Fruit fly (Drosophila melanogaster) whole organism, embryonic: Measurements from ENCODE around the gene ATPsyngamma.

ENCODE experiments used
- ATbp ChIP-seq: fragments of 200-800 bp; sonication (Bioruptor generic); optimal IDR thresholded peaks from 2 replicates; lab custom pipeline; 2017; ENCODE audit warnings: missing biosample characterization, mild to moderate bottlenecking, missing genetic modification characterization, missing genetic modification reagents
- CG10366 ChIP-seq: fragments of 200-800 bp; sonication (Bioruptor generic); IDR thresholded peaks from 2 replicates; pipeline ENCODE4 v1.3.6; 2022; ENCODE audit warnings: missing biosample characterization, missing genetic modification characterization
- CG12104 ChIP-seq: fragments of 200-800 bp; sonication (Bioruptor generic); optimal IDR thresholded peaks from 3 replicates; lab custom pipeline; 2016; ENCODE audit warnings: missing biosample characterization, missing genetic modification characterization
- CG12219 ChIP-seq: fragments of 200-800 bp; sonication (Bioruptor generic); optimal IDR thresholded peaks from 3 replicates; lab custom pipeline; 2018; ENCODE audit warnings: missing biosample characterization, mild to moderate bottlenecking, missing genetic modification characterization
- CG12659 ChIP-seq: fragments of 200-800 bp; sonication (Bioruptor generic); optimal IDR thresholded peaks from 3 replicates; lab custom pipeline; 2017; ENCODE audit warnings: mild to moderate bottlenecking, missing biosample characterization, missing genetic modification reagents, missing genetic modification characterization
- CG13287 ChIP-seq: fragments of 200-800 bp; sonication (Bioruptor generic); IDR thresholded peaks from 2 replicates; pipeline ENCODE4 v1.3.6; 2022; ENCODE audit warnings: missing biosample characterization, missing genetic modification characterization; ENCODE audit not compliant: partially characterized antibody
- CG14050 ChIP-seq: fragments of 200-800 bp; sonication (Bioruptor generic); IDR thresholded peaks from 3 replicates; pipeline ENCODE4 v1.3.6; 2022; ENCODE audit warnings: missing biosample characterization, missing genetic modification characterization
- CG15514 ChIP-seq: fragments of 200-800 bp; sonication (Bioruptor generic); optimal IDR thresholded peaks from 3 replicates; lab custom pipeline; 2017; ENCODE audit warnings: missing biosample characterization, missing genetic modification characterization, mild to moderate bottlenecking, moderate library complexity, missing genetic modification reagents
- CG15696 ChIP-seq: fragments of 200-800 bp; sonication (Bioruptor generic); optimal IDR thresholded peaks from 2 replicates; lab custom pipeline; 2019; ENCODE audit warnings: missing biosample characterization, mild to moderate bottlenecking, missing genetic modification characterization, moderate library complexity
- CG16779 ChIP-seq: fragments of 200-800 bp; sonication (Bioruptor generic); IDR thresholded peaks from 2 replicates; pipeline ENCODE4 v1.3.6; 2022; ENCODE audit warnings: missing biosample characterization, missing genetic modification characterization
- CG16863 ChIP-seq: fragments of 200-800 bp; sonication (Bioruptor generic); optimal IDR thresholded peaks from 3 replicates; lab custom pipeline; 2016; ENCODE audit warnings: missing biosample characterization, missing genetic modification characterization
- CG17359 ChIP-seq: fragments of 200-800 bp; sonication (Bioruptor generic); optimal IDR thresholded peaks from 3 replicates; lab custom pipeline; 2018; ENCODE audit warnings: missing biosample characterization, mild to moderate bottlenecking, missing genetic modification characterization, moderate library complexity
- CG17829 ChIP-seq: fragments of 200-800 bp; optimal IDR thresholded peaks from 2 replicates; lab custom pipeline; 2019; ENCODE audit warnings: missing biosample characterization, mild to moderate bottlenecking, missing genetic modification characterization, moderate library complexity
- CG30020 ChIP-seq: fragments of 200-800 bp; optimal IDR thresholded peaks from 2 replicates; lab custom pipeline; 2019; ENCODE audit warnings: missing biosample characterization, mild to moderate bottlenecking, missing genetic modification characterization, moderate library complexity
- CG31441 ChIP-seq: fragments of 200-800 bp; sonication (Bioruptor generic); IDR thresholded peaks from 2 replicates; pipeline ENCODE4 v1.3.6; 2022; ENCODE audit warnings: missing biosample characterization, missing genetic modification characterization
- CG32532 ChIP-seq: fragments of 200-800 bp; sonication (Bioruptor generic); IDR thresholded peaks from 2 replicates; pipeline ENCODE4 v1.3.6; 2022; ENCODE audit warnings: missing biosample characterization, missing genetic modification characterization
- CG34224 ChIP-seq: fragments of 200-800 bp; sonication (Bioruptor generic); IDR thresholded peaks from 3 replicates; pipeline ENCODE4 v1.3.6; 2022; ENCODE audit warnings: missing biosample characterization, missing genetic modification characterization; ENCODE audit not compliant: partially characterized antibody
- CG3838 ChIP-seq: fragments of 200-800 bp; sonication (Bioruptor generic); optimal IDR thresholded peaks from 3 replicates; lab custom pipeline; 2016; ENCODE audit warnings: missing biosample characterization, missing genetic modification characterization
- CG5180 ChIP-seq: fragments of 200-800 bp; sonication (Bioruptor generic); optimal IDR thresholded peaks from 3 replicates; lab custom pipeline; 2017; ENCODE audit warnings: missing biosample characterization, missing genetic modification characterization, mild to moderate bottlenecking, moderate library complexity, missing genetic modification reagents
- CG7928 ChIP-seq: fragments of 200-800 bp; sonication (Bioruptor generic); optimal IDR thresholded peaks from 2 replicates; lab custom pipeline; 2017; ENCODE audit warnings: missing biosample characterization, mild to moderate bottlenecking, missing genetic modification characterization
- CG8290 ChIP-seq, 3 experiments: fragments of 200-800 bp; sonication (Bioruptor generic); optimal IDR thresholded peaks; 2 replicates each; lab custom pipeline; 2016 to 2019; ENCODE audit warnings: missing biosample characterization in 3 of 3, missing genetic modification characterization in 3 of 3, mild to moderate bottlenecking in 2 of 3, moderate library complexity in 1 of 3
- CG8388 ChIP-seq: fragments of 200-800 bp; sonication (Bioruptor generic); optimal IDR thresholded peaks from 2 replicates; lab custom pipeline; 2019; ENCODE audit warnings: missing biosample characterization, mild to moderate bottlenecking, missing genetic modification characterization, moderate library complexity
- CG9817 ChIP-seq: fragments of 200-800 bp; sonication (Bioruptor generic); optimal IDR thresholded peaks from 2 replicates; lab custom pipeline; 2018; ENCODE audit warnings: missing biosample characterization, mild to moderate bottlenecking, missing genetic modification characterization, moderate library complexity
- CG9932 ChIP-seq: fragments of 200-800 bp; sonication (Bioruptor generic); IDR thresholded peaks from 2 replicates; pipeline ENCODE4 v1.3.6; 2022; ENCODE audit warnings: missing biosample characterization, missing genetic modification characterization
- Camta ChIP-seq: fragments of 200-800 bp; sonication (Bioruptor generic); optimal IDR thresholded peaks from 2 replicates; lab custom pipeline; 2016; ENCODE audit warnings: missing biosample characterization, missing genetic modification characterization
- Elba2 ChIP-seq: fragments of 200-800 bp; sonication (Bioruptor generic); optimal IDR thresholded peaks from 3 replicates; lab custom pipeline; 2016; ENCODE audit warnings: missing biosample characterization, missing genetic modification characterization
- HHEX ChIP-seq: fragments of 200-800 bp; sonication (Bioruptor generic); optimal IDR thresholded peaks from 3 replicates; lab custom pipeline; 2017; ENCODE audit warnings: missing biosample characterization, mild to moderate bottlenecking, missing genetic modification characterization, missing genetic modification reagents
- MESR4 ChIP-seq: fragments of 200-800 bp; sonication (Bioruptor generic); optimal IDR thresholded peaks from 2 replicates; lab custom pipeline; 2018; ENCODE audit warnings: missing biosample characterization, mild to moderate bottlenecking, missing genetic modification characterization, moderate library complexity
- PHDP ChIP-seq: fragments of 200-800 bp; sonication (Bioruptor generic); optimal IDR thresholded peaks from 3 replicates; lab custom pipeline; 2018; ENCODE audit warnings: missing biosample characterization, mild to moderate bottlenecking, missing genetic modification characterization, moderate library complexity
- Rfx ChIP-seq: fragments of 200-800 bp; sonication (Bioruptor generic); IDR thresholded peaks from 2 replicates; pipeline ENCODE4 v1.3.6; 2022; ENCODE audit warnings: missing biosample characterization, missing genetic modification characterization
- Sin3A ChIP-seq: fragments of >200 bp; optimal IDR thresholded peaks from 2 replicates; lab custom pipeline; 2018
- Sry-δ ChIP-seq: fragments of 200-800 bp; sonication (Bioruptor generic); optimal IDR thresholded peaks from 2 replicates; lab custom pipeline; 2016; ENCODE audit warnings: missing biosample characterization, missing genetic modification characterization
- TFAM ChIP-seq: fragments of 200-800 bp; sonication (Bioruptor generic); optimal IDR thresholded peaks from 2 replicates; lab custom pipeline; 2017; ENCODE audit warnings: missing biosample characterization, missing genetic modification characterization, inconsistent platforms
- YL-1 ChIP-seq: fragments of 200-800 bp; sonication (Bioruptor generic); optimal IDR thresholded peaks from 3 replicates; lab custom pipeline; 2017; ENCODE audit warnings: missing biosample characterization, mild to moderate bottlenecking, missing genetic modification characterization
- cwo ChIP-seq: fragments of 200-800 bp; sonication (Bioruptor generic); optimal IDR thresholded peaks from 3 replicates; lab custom pipeline; 2017; ENCODE audit warnings: missing biosample characterization, missing genetic modification characterization, mild to moderate bottlenecking, moderate library complexity, missing genetic modification reagents
- dmrt11E ChIP-seq: fragments of 200-800 bp; sonication (Bioruptor generic); optimal IDR thresholded peaks from 3 replicates; lab custom pipeline; 2018; ENCODE audit warnings: missing biosample characterization, mild to moderate bottlenecking, missing genetic modification characterization, moderate library complexity
- dmrt99B ChIP-seq: fragments of 200-800 bp; sonication (Bioruptor generic); optimal IDR thresholded peaks from 2 replicates; lab custom pipeline; 2018; ENCODE audit warnings: missing biosample characterization, mild to moderate bottlenecking, missing genetic modification characterization, moderate library complexity
- dpn ChIP-seq, 2 experiments: fragments of 200-800 bp; sonication (Bioruptor generic); optimal IDR thresholded peaks; 3 replicates each; lab custom pipeline; 2016; ENCODE audit warnings: missing biosample characterization in 2 of 2, missing genetic modification characterization in 2 of 2
- exex ChIP-seq: fragments of 200-800 bp; sonication (Bioruptor generic); optimal IDR thresholded peaks from 4 replicates; lab custom pipeline; 2018; ENCODE audit warnings: missing biosample characterization, mild to moderate bottlenecking, missing genetic modification characterization, moderate library complexity
- nerfin-2 ChIP-seq: fragments of 200-800 bp; sonication (Bioruptor generic); IDR thresholded peaks from 2 replicates; pipeline ENCODE4 v1.3.6; 2022; ENCODE audit warnings: missing biosample characterization, missing genetic modification characterization; ENCODE audit not compliant: partially characterized antibody
- oc ChIP-seq: fragments of 200-800 bp; sonication (Bioruptor generic); optimal IDR thresholded peaks from 2 replicates; lab custom pipeline; 2018; ENCODE audit warnings: missing biosample characterization, mild to moderate bottlenecking, missing genetic modification characterization, moderate library complexity
- prd ChIP-seq, 3 experiments: fragments of >200 bp in 2 of 3; fragments of 200-800 bp in 1 of 3; sonication (Bioruptor generic) in 1 of 3; optimal IDR thresholded peaks in 2 of 3; IDR thresholded peaks in 1 of 3; 2 replicates in 2 of 3; 3 replicates in 1 of 3; pipeline versions ENCODE4 v1.3.6 to Lab custom; 2017 to 2022; ENCODE audit warnings: missing biosample characterization in 1 of 3, missing genetic modification characterization in 1 of 3
- ranshi ChIP-seq: fragments of 200-800 bp; sonication (Bioruptor generic); IDR thresholded peaks from 2 replicates; pipeline ENCODE4 v1.3.6; 2022; ENCODE audit warnings: missing biosample characterization, missing genetic modification characterization
- salm ChIP-seq: fragments of 200-800 bp; sonication (Bioruptor generic); optimal IDR thresholded peaks from 2 replicates; lab custom pipeline; 2018; ENCODE audit warnings: missing biosample characterization, mild to moderate bottlenecking, missing genetic modification characterization
- stwl ChIP-seq: fragments of 200-800 bp; sonication (Bioruptor generic); optimal IDR thresholded peaks from 3 replicates; lab custom pipeline; 2018; ENCODE audit warnings: missing biosample characterization, mild to moderate bottlenecking, missing genetic modification characterization, moderate library complexity
- unpg ChIP-seq: fragments of 200-800 bp; sonication (Bioruptor generic); optimal IDR thresholded peaks from 3 replicates; lab custom pipeline; 2018; ENCODE audit warnings: missing biosample characterization, mild to moderate bottlenecking, missing genetic modification characterization, moderate library complexity
- vvl ChIP-seq: fragments of 200-800 bp; sonication (Bioruptor generic); IDR thresholded peaks from 2 replicates; pipeline ENCODE4 v1.3.6; 2022; ENCODE audit warnings: missing biosample characterization, missing genetic modification characterization

ATPsyngamma gene

dm6 chr3R:29748591-29749303 is at the start of gene ATPsyngamma, which contains the start of gene yata (continued):
- TF ChIP-seq Sry-δ (GFP tag; lab: Kevin White, UChicago) = peak; percentile 81
- no peak for TF ChIP-seq CG7928 (GFP tag; lab: Kevin White, UChicago)
- peak; percentile 13 for TF ChIP-seq dmrt11E (tag; lab: Kevin White, UChicago)
- TF ChIP-seq CG9817 (tag; lab: Kevin White, UChicago) = peak; percentile 37
- no peak for TF ChIP-seq CG12219
- no peak for TF ChIP-seq prd (optimal IDR thresholded peaks at IDR 0.05; lab: Kevin White, UChicago)
- peak; percentile 50; the same call in 2 of the 3 replicates for TF ChIP-seq prd (GFP tag; IDR thresholded peaks at IDR 0.05; lab: Robert Waterston, UW)
- TF ChIP-seq CG30020 = peak; percentile 42
- TF ChIP-seq YL-1 = peak; percentile 92
- peak; percentile 83 for TF ChIP-seq CG12659 (GFP tag; lab: Kevin White, UChicago)
- peak; percentile 37 for TF ChIP-seq CG15696 (tag; lab: Kevin White, UChicago)
- TF ChIP-seq nerfin-2 (GFP tag; lab: Robert Waterston, UW) = 0 out of 2 replicates have a peak, but pooled peaks have one; percentile 30
- TF ChIP-seq CG15514 (GFP tag; lab: Kevin White, UChicago) = peak; percentile 58
- peak; percentile 68 for TF ChIP-seq CG13287 (GFP tag; lab: Robert Waterston, UW)
- no peak for TF ChIP-seq CG8388 (GFP tag; lab: Kevin White, UChicago)
- TF ChIP-seq unpg = peak; percentile 35
- no peak for TF ChIP-seq dmrt99B (tag; lab: Kevin White, UChicago)
- no peak for TF ChIP-seq CG5180 (GFP tag; lab: Kevin White, UChicago)
- peak; percentile 53 for TF ChIP-seq exex (tag; lab: Kevin White, UChicago)
- TF ChIP-seq ranshi (GFP tag; lab: Robert Waterston, UW) = no peak
- peak; percentile 32 for TF ChIP-seq salm (tag; lab: Kevin White, UChicago)
- TF ChIP-seq CG31441 = no peak; the same call in 1 of the 2 replicates
- TF ChIP-seq CG10366 (GFP tag; lab: Robert Waterston, UW) = peak; percentile 35; the same call in 1 of the 2 replicates
- peak; percentile 41 for TF ChIP-seq CG17829 (tag; lab: Kevin White, UChicago)
- TF ChIP-seq MESR4 (GFP tag; lab: Kevin White, UChicago) = peak; percentile 97
- no peak for TF ChIP-seq CG16863
- peak; percentile 18 for TF ChIP-seq PHDP (tag; lab: Kevin White, UChicago)
- no peak for TF ChIP-seq cwo
- TF ChIP-seq ATbp (GFP tag; lab: Kevin White, UChicago) = peak; percentile 4
- peak; percentile 67 for TF ChIP-seq Sin3A
- peak; percentile 33 for TF ChIP-seq HHEX
- no peak for TF ChIP-seq CG3838 (GFP tag; lab: Kevin White, UChicago)
- TF ChIP-seq CG14050 (GFP tag; lab: Robert Waterston, UW) = no peak
- peak in 1 of 2 experiments; percentile 35 for TF ChIP-seq dpn (GFP tag; optimal IDR thresholded peaks at IDR 0.05; lab: Kevin White, UChicago)
- peak; percentile 54; the same call in 1 of the 2 replicates for TF ChIP-seq CG32532 (GFP tag; lab: Robert Waterston, UW)
- TF ChIP-seq oc (tag; lab: Kevin White, UChicago) = peak; percentile 67
- no peak for TF ChIP-seq CG8290 (GFP tag; optimal IDR thresholded peaks at IDR 0.05; lab: Kevin White, UChicago)
- TF ChIP-seq CG8290 (tag; optimal IDR thresholded peaks at IDR 0.05; lab: Kevin White, UChicago) = no peak
- peak; percentile 75; the same call in 1 of the 2 replicates for TF ChIP-seq vvl
- TF ChIP-seq stwl (tag; lab: Kevin White, UChicago) = peak; percentile 17
- TF ChIP-seq CG34224 (GFP tag; lab: Robert Waterston, UW) = peak; percentile 43
- no peak for TF ChIP-seq CG12104 (GFP tag; lab: Kevin White, UChicago)
- peak; percentile 9 for TF ChIP-seq Elba2 (GFP tag; lab: Kevin White, UChicago)
- TF ChIP-seq CG9932 = peak; percentile 53; the same call in 1 of the 2 replicates
- no peak for TF ChIP-seq CG16779 (GFP tag; lab: Robert Waterston, UW)
- TF ChIP-seq Rfx (GFP tag; lab: Robert Waterston, UW) = peak; percentile 48
- no peak for TF ChIP-seq TFAM (GFP tag; lab: Kevin White, UChicago)
- TF ChIP-seq CG17359 (tag; lab: Kevin White, UChicago) = peak; percentile 38
- TF ChIP-seq Camta = no peak
